Fruit fly (Drosophila melanogaster) whole organism, embryonic: ENCODE data around the gene Shc.

Source experiments
- B-H2 ChIP-seq: fragments of 200-800 bp; sonication (Bioruptor generic); optimal IDR thresholded peaks from 2 replicates; lab custom pipeline; 2018; ENCODE audit warnings: missing biosample characterization, mild to moderate bottlenecking, missing genetic modification characterization
- Bteb2 ChIP-seq: fragments of 200-800 bp; sonication (Bioruptor generic); optimal IDR thresholded peaks from 2 replicates; lab custom pipeline; 2016; ENCODE audit warnings: missing biosample characterization, missing genetic modification characterization
- CG10366 ChIP-seq: fragments of 200-800 bp; sonication (Bioruptor generic); IDR thresholded peaks from 2 replicates; pipeline ENCODE4 v1.3.6; 2022; ENCODE audit warnings: missing biosample characterization, missing genetic modification characterization
- CG11695 ChIP-seq: fragments of 200-800 bp; sonication (Bioruptor generic); IDR thresholded peaks from 3 replicates; pipeline ENCODE4 v1.3.6; 2022; ENCODE audit warnings: missing biosample characterization, missing genetic modification characterization
- CG12659 ChIP-seq: fragments of 200-800 bp; sonication (Bioruptor generic); optimal IDR thresholded peaks from 3 replicates; lab custom pipeline; 2017; ENCODE audit warnings: mild to moderate bottlenecking, missing biosample characterization, missing genetic modification reagents, missing genetic modification characterization
- CG14667 ChIP-seq: fragments of 200-800 bp; sonication (Bioruptor generic); IDR thresholded peaks from 2 replicates; pipeline ENCODE4 v1.3.6; 2022; ENCODE audit warnings: missing biosample characterization, missing genetic modification characterization
- CG16779 ChIP-seq: fragments of 200-800 bp; sonication (Bioruptor generic); IDR thresholded peaks from 2 replicates; pipeline ENCODE4 v1.3.6; 2022; ENCODE audit warnings: missing biosample characterization, missing genetic modification characterization
- CG17568 ChIP-seq: fragments of 200-800 bp; sonication (Bioruptor generic); optimal IDR thresholded peaks from 2 replicates; lab custom pipeline; 2018; ENCODE audit warnings: missing biosample characterization, mild to moderate bottlenecking, missing genetic modification characterization, moderate library complexity
- CG2202 ChIP-seq: fragments of 200-800 bp; sonication (Bioruptor generic); optimal IDR thresholded peaks from 2 replicates; lab custom pipeline; 2018; ENCODE audit warnings: missing biosample characterization, mild to moderate bottlenecking, missing genetic modification characterization
- CG2712 ChIP-seq: fragments of 200-800 bp; optimal IDR thresholded peaks from 3 replicates; lab custom pipeline; 2019; ENCODE audit warnings: missing biosample characterization, mild to moderate bottlenecking, missing genetic modification characterization, moderate library complexity
- CG30431 ChIP-seq: fragments of 200-800 bp; sonication (Bioruptor generic); optimal IDR thresholded peaks from 2 replicates; lab custom pipeline; 2017; ENCODE audit warnings: missing biosample characterization, missing genetic modification characterization
- CG31388 ChIP-seq: fragments of 200-800 bp; sonication (Bioruptor generic); optimal IDR thresholded peaks from 2 replicates; lab custom pipeline; 2016; ENCODE audit warnings: missing biosample characterization, missing genetic modification characterization
- CG4854 ChIP-seq: fragments of 200-800 bp; sonication (Bioruptor generic); optimal IDR thresholded peaks from 2 replicates; lab custom pipeline; 2016; ENCODE audit warnings: missing biosample characterization, missing genetic modification characterization, inconsistent platforms
- CG5180 ChIP-seq: fragments of 200-800 bp; sonication (Bioruptor generic); optimal IDR thresholded peaks from 3 replicates; lab custom pipeline; 2017; ENCODE audit warnings: missing biosample characterization, missing genetic modification characterization, mild to moderate bottlenecking, moderate library complexity, missing genetic modification reagents
- CG7556 ChIP-seq: fragments of 200-800 bp; sonication (Bioruptor generic); optimal IDR thresholded peaks from 2 replicates; lab custom pipeline; 2017; ENCODE audit warnings: missing biosample characterization, mild to moderate bottlenecking, missing genetic modification characterization
- CG7839 ChIP-seq: fragments of 200-800 bp; sonication (Bioruptor generic); optimal IDR thresholded peaks from 3 replicates; lab custom pipeline; 2018; ENCODE audit warnings: missing biosample characterization, mild to moderate bottlenecking, missing genetic modification characterization, moderate library complexity
- Dip2 ChIP-seq: fragments of 200-800 bp; sonication (Bioruptor generic); IDR thresholded peaks from 2 replicates; pipeline ENCODE4 v1.3.6; 2022; ENCODE audit warnings: missing biosample characterization, missing genetic modification characterization
- Dip3 ChIP-seq: fragments of 200-800 bp; sonication (Bioruptor generic); optimal IDR thresholded peaks from 3 replicates; lab custom pipeline; 2016; ENCODE audit warnings: missing biosample characterization, missing genetic modification characterization
- MESR4 ChIP-seq: fragments of 200-800 bp; sonication (Bioruptor generic); optimal IDR thresholded peaks from 2 replicates; lab custom pipeline; 2018; ENCODE audit warnings: missing biosample characterization, mild to moderate bottlenecking, missing genetic modification characterization, moderate library complexity
- NC2α ChIP-seq: fragments of 200-800 bp; sonication (Bioruptor generic); optimal IDR thresholded peaks from 2 replicates; lab custom pipeline; 2016; ENCODE audit warnings: missing biosample characterization, missing genetic modification characterization
- NC2β ChIP-seq: fragments of 200-800 bp; sonication (Bioruptor generic); optimal IDR thresholded peaks from 2 replicates; lab custom pipeline; 2016; ENCODE audit warnings: missing biosample characterization, missing genetic modification characterization
- Pdp1 ChIP-seq, 2 experiments: fragments of 200-800 bp; sonication (Bioruptor generic); optimal IDR thresholded peaks; 3 replicates each; lab custom pipeline; 2016; ENCODE audit warnings: missing biosample characterization in 2 of 2, missing genetic modification characterization in 2 of 2, mild to moderate bottlenecking in 1 of 2, moderate library complexity in 1 of 2
- Trl ChIP-seq, 3 experiments: fragments of >200 bp in 2 of 3; fragments of 200-800 bp in 1 of 3; sonication (Bioruptor generic) in 1 of 3; optimal IDR thresholded peaks; 2 replicates in 1 of 3; 3 replicates in 2 of 3; lab custom pipeline; 2016 to 2017; ENCODE audit warnings: missing biosample characterization in 1 of 3, missing genetic modification characterization in 1 of 3
- Usf ChIP-seq: fragments of 200-800 bp; sonication (Bioruptor generic); optimal IDR thresholded peaks from 2 replicates; lab custom pipeline; 2017; ENCODE audit warnings: missing genotype, missing biosample characterization, missing genetic modification characterization
- Vsx1 ChIP-seq: fragments of 200-800 bp; sonication (Bioruptor generic); optimal IDR thresholded peaks from 2 replicates; lab custom pipeline; 2017; ENCODE audit warnings: missing biosample characterization, mild to moderate bottlenecking, missing genetic modification characterization, missing genetic modification reagents
- abd-A ChIP-seq: fragments of 200-800 bp; sonication (Bioruptor generic); optimal IDR thresholded peaks from 3 replicates; lab custom pipeline; 2019; ENCODE audit warnings: missing biosample characterization, mild to moderate bottlenecking, missing genetic modification characterization, moderate library complexity
- aop ChIP-seq: fragments of 200-800 bp; sonication (Bioruptor generic); IDR thresholded peaks from 2 replicates; pipeline ENCODE4 v1.3.6; 2022; ENCODE audit warnings: missing biosample characterization, missing genetic modification characterization
- az2 ChIP-seq: fragments of 200-800 bp; sonication (Bioruptor generic); optimal IDR thresholded peaks from 3 replicates; lab custom pipeline; 2016; ENCODE audit warnings: missing biosample characterization, missing genetic modification characterization
- bigmax ChIP-seq: fragments of 200-800 bp; sonication (Bioruptor generic); optimal IDR thresholded peaks from 2 replicates; lab custom pipeline; 2018; ENCODE audit warnings: missing biosample characterization, mild to moderate bottlenecking, missing genetic modification characterization
- cad ChIP-seq: fragments of >200 bp; optimal IDR thresholded peaks from 2 replicates; lab custom pipeline; 2017; ENCODE audit warnings: missing biosample characterization, missing genetic modification characterization
- cato ChIP-seq: fragments of 200-800 bp; sonication (Bioruptor generic); optimal IDR thresholded peaks from 2 replicates; lab custom pipeline; 2016; ENCODE audit warnings: missing biosample characterization, missing genetic modification characterization, borderline replicate concordance
- caup ChIP-seq: fragments of 200-800 bp; sonication (Bioruptor generic); optimal IDR thresholded peaks from 3 replicates; lab custom pipeline; 2017; ENCODE audit warnings: missing biosample characterization, mild to moderate bottlenecking, missing genetic modification characterization, moderate library complexity; ENCODE audit not compliant: severe bottlenecking
- chif ChIP-seq, 2 experiments: fragments of 200-800 bp; sonication (Bioruptor generic); optimal IDR thresholded peaks; 3 replicates each; lab custom pipeline; 2016; ENCODE audit warnings: missing biosample characterization in 2 of 2, missing genetic modification characterization in 2 of 2
- dm ChIP-seq: fragments of 200-800 bp; sonication (Bioruptor generic); optimal IDR thresholded peaks from 3 replicates; lab custom pipeline; 2016; ENCODE audit warnings: missing biosample characterization, missing genetic modification characterization
- fd102C ChIP-seq: fragments of 200-800 bp; sonication (Bioruptor generic); optimal IDR thresholded peaks from 2 replicates; lab custom pipeline; 2018; ENCODE audit warnings: missing biosample characterization, mild to moderate bottlenecking, missing genetic modification characterization, moderate library complexity
- fu2 ChIP-seq: fragments of 200-800 bp; sonication (Bioruptor generic); optimal IDR thresholded peaks from 2 replicates; lab custom pipeline; 2016; ENCODE audit warnings: missing biosample characterization, missing genetic modification characterization
- jigr1 ChIP-seq: fragments of 200-800 bp; sonication (Bioruptor generic); IDR thresholded peaks from 3 replicates; pipeline ENCODE4 v1.3.6; 2022; ENCODE audit warnings: missing biosample characterization, missing genetic modification characterization
- jing ChIP-seq: fragments of 200-800 bp; sonication (Bioruptor generic); optimal IDR thresholded peaks from 2 replicates; lab custom pipeline; 2018; ENCODE audit warnings: missing biosample characterization, mild to moderate bottlenecking, missing genetic modification characterization
- p53 ChIP-seq: fragments of 200-800 bp; sonication (Bioruptor generic); optimal IDR thresholded peaks from 2 replicates; lab custom pipeline; 2016; ENCODE audit warnings: missing biosample characterization, missing genetic modification characterization
- pros ChIP-seq: fragments of 200-800 bp; sonication (Bioruptor generic); optimal IDR thresholded peaks from 3 replicates; lab custom pipeline; 2019; ENCODE audit warnings: missing biosample characterization, mild to moderate bottlenecking, missing genetic modification characterization, moderate library complexity
- psq ChIP-seq: fragments of 200-800 bp; sonication (Bioruptor generic); optimal IDR thresholded peaks from 2 replicates; lab custom pipeline; 2017; ENCODE audit warnings: missing biosample characterization, missing genetic modification characterization
- repo ChIP-seq: fragments of 200-800 bp; sonication (Bioruptor generic); optimal IDR thresholded peaks from 2 replicates; lab custom pipeline; 2016; ENCODE audit warnings: missing biosample characterization, missing genetic modification characterization
- scrt ChIP-seq: fragments of 200-800 bp; sonication (Bioruptor generic); optimal IDR thresholded peaks from 2 replicates; lab custom pipeline; 2018; ENCODE audit warnings: missing biosample characterization, mild to moderate bottlenecking, missing genetic modification characterization, moderate library complexity
- sna ChIP-seq: fragments of 200-800 bp; sonication (Bioruptor generic); IDR thresholded peaks from 2 replicates; pipeline ENCODE4 v1.3.6; 2022; ENCODE audit warnings: missing biosample characterization, missing genetic modification characterization; ENCODE audit not compliant: partially characterized antibody
- sob ChIP-seq: fragments of 200-800 bp; sonication (Bioruptor generic); IDR thresholded peaks from 2 replicates; pipeline ENCODE4 v1.3.6; 2022; ENCODE audit warnings: missing biosample characterization, missing genetic modification characterization
- sqz ChIP-seq: fragments of 200-800 bp; sonication (Bioruptor generic); optimal IDR thresholded peaks from 3 replicates; lab custom pipeline; 2018; ENCODE audit warnings: missing biosample characterization, mild to moderate bottlenecking, missing genetic modification characterization
- trh ChIP-seq: fragments of 200-800 bp; sonication (Bioruptor generic); optimal IDR thresholded peaks from 2 replicates; lab custom pipeline; 2016; ENCODE audit warnings: missing biosample characterization, missing genetic modification characterization
- ttk ChIP-seq: fragments of 200-800 bp; sonication (Bioruptor generic); IDR thresholded peaks from 2 replicates; pipeline ENCODE4 v2.1.2; 2022; ENCODE audit warnings: missing biosample characterization, missing genetic modification characterization
- tx ChIP-seq: fragments of 200-800 bp; sonication (Bioruptor generic); optimal IDR thresholded peaks from 2 replicates; lab custom pipeline; 2016; ENCODE audit warnings: missing biosample characterization, missing genetic modification characterization
- zen2 ChIP-seq: fragments of 200-800 bp; sonication (Bioruptor generic); IDR thresholded peaks from 3 replicates; pipeline ENCODE4 v1.3.6; 2022; ENCODE audit warnings: missing biosample characterization, missing genetic modification characterization; ENCODE audit not compliant: partially characterized antibody

Gene Shc

DNA sequence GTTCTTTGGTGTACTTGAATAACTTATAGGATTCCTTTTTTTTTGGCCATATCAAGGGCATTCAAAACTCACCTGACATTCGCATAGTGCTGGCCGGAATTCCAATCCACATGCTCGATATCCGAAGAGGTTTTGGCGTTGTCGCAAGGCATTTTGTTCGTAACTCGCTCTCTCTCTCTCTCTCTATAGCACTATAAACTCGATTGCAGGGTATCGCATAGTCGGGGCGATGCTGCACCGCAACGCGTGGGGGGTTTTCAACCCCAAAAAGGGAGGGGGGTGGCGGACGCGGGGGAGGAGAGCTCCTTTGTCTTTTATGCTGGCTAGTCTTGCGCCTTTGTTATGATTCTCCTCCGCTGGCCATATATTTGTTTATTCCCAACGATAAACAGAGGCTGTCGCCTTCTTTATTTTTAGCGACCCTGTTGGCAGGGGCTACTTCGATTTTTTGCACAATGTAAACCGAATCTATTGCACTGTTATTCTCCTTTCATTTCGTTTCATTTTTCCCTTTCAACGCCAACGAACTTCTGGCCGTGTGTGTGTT, 28.3 kb upstream of the Shc start (continued):
- TF ChIP-seq Dip3, result no peak
- TF ChIP-seq abd-A, result no peak
- TF ChIP-seq scrt (GFP tag; lab: Kevin White, UChicago), result no peak
- no peak for TF ChIP-seq sqz (GFP tag; lab: Kevin White, UChicago)
- no peak for TF ChIP-seq Vsx1 (GFP tag; lab: Kevin White, UChicago)
- TF ChIP-seq bigmax (GFP tag; lab: Kevin White, UChicago), result no peak
- no peak for TF ChIP-seq CG17568
- peak; percentile 13 for TF ChIP-seq CG7839
- TF ChIP-seq NC2α, result no peak
- TF ChIP-seq sna (GFP tag; lab: Robert Waterston, UW), result no peak
- no peak for TF ChIP-seq CG14667
- peak; percentile 12 for TF ChIP-seq CG2712 (tag; lab: Kevin White, UChicago)
- TF ChIP-seq CG10366 (GFP tag; lab: Robert Waterston, UW), result no peak
- TF ChIP-seq pros (GFP tag; lab: Kevin White, UChicago), result no peak
- TF ChIP-seq NC2β (GFP tag; lab: Kevin White, UChicago), result no peak
- TF ChIP-seq sob (GFP tag; lab: Robert Waterston, UW), result no peak
- TF ChIP-seq Bteb2 (GFP tag; lab: Kevin White, UChicago), result no peak
- TF ChIP-seq zen2 (GFP tag; lab: Robert Waterston, UW), result no peak
- no peak for TF ChIP-seq CG31388 (GFP tag; lab: Kevin White, UChicago)
- no peak for TF ChIP-seq az2 (GFP tag; lab: Kevin White, UChicago)
- peak; percentile 18 for TF ChIP-seq CG5180
- no peak for TF ChIP-seq CG30431
- TF ChIP-seq jigr1, result no peak
- TF ChIP-seq CG7556 (GFP tag; lab: Kevin White, UChicago), result no peak
- no peak for TF ChIP-seq jing
- no peak for TF ChIP-seq CG12659 (GFP tag; lab: Kevin White, UChicago)
- no peak for TF ChIP-seq chif (GFP tag; optimal IDR thresholded peaks at IDR 0.05; lab: Kevin White, UChicago)
- no peak for TF ChIP-seq B-H2 (GFP tag; lab: Kevin White, UChicago)
- no peak for TF ChIP-seq CG2202 (tag; lab: Kevin White, UChicago)
- no peak for TF ChIP-seq trh (GFP tag; lab: Kevin White, UChicago)
- TF ChIP-seq CG4854, result no peak
- no peak for TF ChIP-seq fu2 (GFP tag; lab: Kevin White, UChicago)
- TF ChIP-seq cad (GFP tag; lab: Kevin White, UChicago), result no peak
- TF ChIP-seq psq (GFP tag; lab: Kevin White, UChicago), result no peak
- no peak for TF ChIP-seq Dip2
- no peak for TF ChIP-seq fd102C (GFP tag; lab: Kevin White, UChicago)
- TF ChIP-seq cato, result no peak
- TF ChIP-seq Trl (optimal IDR thresholded peaks at IDR 0.05; lab: Kevin White, UChicago), result peak; percentile 14 to 17
- no peak for TF ChIP-seq Trl (GFP tag; optimal IDR thresholded peaks at IDR 0.05; lab: Kevin White, UChicago)
- no peak for TF ChIP-seq p53 (GFP tag; lab: Kevin White, UChicago)
- no peak for TF ChIP-seq repo (GFP tag; lab: Kevin White, UChicago)
- no peak for TF ChIP-seq CG11695
- TF ChIP-seq CG16779, result 0 out of 2 replicates have a peak, but pooled peaks have one; percentile 20
- no peak for TF ChIP-seq Pdp1 (GFP tag; optimal IDR thresholded peaks at IDR 0.05; lab: Kevin White, UChicago)
- no peak for TF ChIP-seq caup (GFP tag; lab: Kevin White, UChicago)
- TF ChIP-seq Usf (GFP tag; lab: Kevin White, UChicago), result no peak
- no peak for TF ChIP-seq tx (GFP tag; lab: Kevin White, UChicago)
- no peak for TF ChIP-seq MESR4 (GFP tag; lab: Kevin White, UChicago)
- TF ChIP-seq aop (GFP tag; lab: Robert Waterston, UW), result no peak
- 0 out of 2 replicates have a peak, but pooled peaks have one; percentile 22 for TF ChIP-seq ttk (GFP tag; lab: Robert Waterston, UW)
- TF ChIP-seq dm, result no peak
